Fruit fly (Drosophila melanogaster) whole organism: ENCODE measurements around the gene orion.

ENCODE experiments used
- CG8478 ChIP-seq: fragments of >200 bp; optimal IDR thresholded peaks from 2 replicates; lab custom pipeline; 2018; ENCODE audit warnings: inconsistent platforms
- Dll ChIP-seq: fragments of >200 bp; optimal IDR thresholded peaks from 2 replicates; lab custom pipeline; 2017
- EcR ChIP-seq, 2 experiments: fragments of >200 bp; optimal IDR thresholded peaks; 2 replicates each; lab custom pipeline; 2017; ENCODE audit warnings: missing biosample characterization in 2 of 2, missing genetic modification characterization in 2 of 2, missing genetic modification reagents in 2 of 2
- pan ChIP-seq: fragments of >200 bp; optimal IDR thresholded peaks from 2 replicates; lab custom pipeline; 2017
- psq ChIP-seq: fragments of >200 bp; optimal IDR thresholded peaks from 2 replicates; lab custom pipeline; 2017
- usp ChIP-seq: fragments of >200 bp; optimal IDR thresholded peaks from 2 replicates; lab custom pipeline; 2017; ENCODE audit warnings: missing biosample characterization, missing genetic modification characterization, mixed read lengths

DNA sequence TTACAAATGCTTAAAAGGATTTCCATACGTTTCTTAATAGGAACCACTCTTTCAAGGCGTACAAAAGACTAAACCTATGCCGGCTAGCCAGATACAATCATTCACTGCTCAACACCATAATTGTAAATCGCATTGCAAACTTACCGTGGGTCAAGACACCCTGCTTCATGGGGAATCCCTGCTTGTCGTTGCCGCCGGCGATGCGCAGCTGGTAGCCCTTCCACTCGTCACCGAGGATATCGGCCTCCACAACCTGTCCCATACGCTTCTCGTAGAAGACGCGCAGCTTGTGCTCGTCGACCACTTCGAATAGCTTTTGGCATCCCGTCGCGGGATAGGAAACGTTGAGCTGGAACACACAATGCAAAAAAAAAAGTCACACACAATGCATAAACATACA is 46.0 kb downstream of the orion start:
- no peak for TF ChIP-seq usp (GFP tag; lab: Kevin White, UChicago)
- TF ChIP-seq psq (lab: Kevin White, UChicago) = no peak
- no peak for TF ChIP-seq CG8478 (lab: Kevin White, UChicago)
- no peak for TF ChIP-seq Dll
- no peak for TF ChIP-seq pan (lab: Kevin White, UChicago)
- no peak for TF ChIP-seq EcR (GFP tag; optimal IDR thresholded peaks at IDR 0.05; lab: Kevin White, UChicago)
